Fruit fly (Drosophila melanogaster) whole organism, embryonic: ENCODE results near the gene serp.
A peak's percentile ranks its signal among the peaks of the same experiment; 100 is the strongest.

Experiments used
- Ada2b ChIP-seq: fragments of 200-800 bp; sonication (Bioruptor generic); IDR thresholded peaks from 2 replicates; pipeline ENCODE4 v1.3.6; 2022; ENCODE audit warnings: missing biosample characterization, missing genetic modification characterization
- Atf3 ChIP-seq: fragments of 200-800 bp; sonication (Bioruptor generic); optimal IDR thresholded peaks from 3 replicates; lab custom pipeline; 2016; ENCODE audit warnings: missing biosample characterization, missing genetic modification characterization
- BEAF-32 ChIP-seq: fragments of 200-800 bp; sonication (Bioruptor generic); optimal IDR thresholded peaks from 3 replicates; lab custom pipeline; 2017; ENCODE audit warnings: missing biosample characterization, missing genetic modification characterization, mild to moderate bottlenecking, moderate library complexity, missing genetic modification reagents
- CG10321 ChIP-seq: fragments of 200-800 bp; sonication (Bioruptor generic); IDR thresholded peaks from 2 replicates; pipeline ENCODE4 v1.3.6; 2022; ENCODE audit warnings: missing biosample characterization, missing genetic modification characterization
- CG10366 ChIP-seq: fragments of 200-800 bp; sonication (Bioruptor generic); IDR thresholded peaks from 2 replicates; pipeline ENCODE4 v1.3.6; 2022; ENCODE audit warnings: missing biosample characterization, missing genetic modification characterization
- CG10654 ChIP-seq: fragments of 200-800 bp; sonication (Bioruptor generic); optimal IDR thresholded peaks from 2 replicates; lab custom pipeline; 2016; ENCODE audit warnings: missing biosample characterization, missing genetic modification characterization
- CG11085 ChIP-seq: fragments of 200-800 bp; sonication (Bioruptor generic); IDR thresholded peaks from 2 replicates; pipeline ENCODE4 v1.3.6; 2022; ENCODE audit warnings: missing biosample characterization, missing genetic modification characterization
- CG12942 ChIP-seq: fragments of 200-800 bp; sonication (Bioruptor generic); optimal IDR thresholded peaks from 3 replicates; lab custom pipeline; 2016; ENCODE audit warnings: missing biosample characterization, missing genetic modification characterization
- CG13287 ChIP-seq: fragments of 200-800 bp; sonication (Bioruptor generic); IDR thresholded peaks from 2 replicates; pipeline ENCODE4 v1.3.6; 2022; ENCODE audit warnings: missing biosample characterization, missing genetic modification characterization; ENCODE audit not compliant: partially characterized antibody
- CG13894 ChIP-seq: fragments of 200-800 bp; sonication (Bioruptor generic); optimal IDR thresholded peaks from 3 replicates; lab custom pipeline; 2018; ENCODE audit warnings: missing biosample characterization, mild to moderate bottlenecking, missing genetic modification characterization, moderate library complexity
- CG14050 ChIP-seq: fragments of 200-800 bp; sonication (Bioruptor generic); IDR thresholded peaks from 3 replicates; pipeline ENCODE4 v1.3.6; 2022; ENCODE audit warnings: missing biosample characterization, missing genetic modification characterization
- CG14667 ChIP-seq: fragments of 200-800 bp; sonication (Bioruptor generic); IDR thresholded peaks from 2 replicates; pipeline ENCODE4 v1.3.6; 2022; ENCODE audit warnings: missing biosample characterization, missing genetic modification characterization
- CG17186 ChIP-seq: fragments of 200-800 bp; sonication (Bioruptor generic); optimal IDR thresholded peaks from 3 replicates; lab custom pipeline; 2017; ENCODE audit warnings: missing biosample characterization, missing genetic modification reagents, missing genetic modification characterization
- CG17328 ChIP-seq: fragments of 200-800 bp; sonication (Bioruptor generic); IDR thresholded peaks from 2 replicates; pipeline ENCODE4 v1.3.6; 2022; ENCODE audit warnings: missing biosample characterization, missing genetic modification characterization
- CG17802 ChIP-seq: fragments of 200-800 bp; sonication (Bioruptor generic); optimal IDR thresholded peaks from 2 replicates; lab custom pipeline; 2018; ENCODE audit warnings: missing biosample characterization, mild to moderate bottlenecking, missing genetic modification characterization, moderate library complexity
- CG2678 ChIP-seq: fragments of 200-800 bp; sonication (Bioruptor generic); optimal IDR thresholded peaks from 3 replicates; lab custom pipeline; 2019; ENCODE audit warnings: missing biosample characterization, mild to moderate bottlenecking, missing genetic modification characterization, moderate library complexity
- CG2875 ChIP-seq: fragments of 200-800 bp; sonication (Bioruptor generic); optimal IDR thresholded peaks from 2 replicates; lab custom pipeline; 2017; ENCODE audit warnings: missing biosample characterization, mild to moderate bottlenecking, missing genetic modification characterization, missing genetic modification reagents
- CG43689 ChIP-seq: fragments of 200-800 bp; sonication (Bioruptor generic); IDR thresholded peaks from 2 replicates; pipeline ENCODE4 v1.3.6; 2022; ENCODE audit warnings: missing biosample characterization, missing genetic modification characterization
- CG4854 ChIP-seq: fragments of 200-800 bp; sonication (Bioruptor generic); optimal IDR thresholded peaks from 2 replicates; lab custom pipeline; 2016; ENCODE audit warnings: missing biosample characterization, missing genetic modification characterization, inconsistent platforms
- CG6791 ChIP-seq: fragments of 200-800 bp; sonication (Bioruptor generic); IDR thresholded peaks from 3 replicates; pipeline ENCODE4 v1.3.6; 2022; ENCODE audit warnings: missing biosample characterization, missing genetic modification characterization; ENCODE audit not compliant: partially characterized antibody
- CG7745 ChIP-seq: fragments of 200-800 bp; sonication (Bioruptor generic); optimal IDR thresholded peaks from 2 replicates; lab custom pipeline; 2018; ENCODE audit warnings: missing biosample characterization, mild to moderate bottlenecking, missing genetic modification characterization, moderate library complexity
- CG8478 ChIP-seq: fragments of >200 bp; optimal IDR thresholded peaks from 2 replicates; lab custom pipeline; 2018
- CTCF ChIP-seq: fragments of 200-800 bp; sonication (Bioruptor generic); optimal IDR thresholded peaks from 2 replicates; lab custom pipeline; 2017; ENCODE audit warnings: missing biosample characterization, mild to moderate bottlenecking, missing genetic modification characterization, moderate library complexity
- Chrac-16 ChIP-seq: fragments of 200-800 bp; sonication (Bioruptor generic); optimal IDR thresholded peaks from 3 replicates; lab custom pipeline; 2016; ENCODE audit warnings: missing biosample characterization, missing genetic modification characterization
- Dfd ChIP-seq, 2 experiments: fragments of >200 bp; optimal IDR thresholded peaks; 2 replicates each; lab custom pipeline; 2017; ENCODE audit warnings: missing biosample characterization in 2 of 2, missing genetic modification characterization in 2 of 2
- HLH4C ChIP-seq: fragments of 200-800 bp; sonication (Bioruptor generic); IDR thresholded peaks from 3 replicates; pipeline ENCODE4 v1.3.6; 2022; ENCODE audit warnings: missing biosample characterization, missing genetic modification characterization; ENCODE audit not compliant: partially characterized antibody
- Hsf ChIP-seq: fragments of 200-800 bp; sonication (Bioruptor generic); optimal IDR thresholded peaks from 3 replicates; lab custom pipeline; 2016; ENCODE audit warnings: missing biosample characterization, missing genetic modification characterization
- Mrtf ChIP-seq: fragments of 200-800 bp; sonication (Bioruptor generic); IDR thresholded peaks from 3 replicates; pipeline ENCODE4 v1.3.6; 2022; ENCODE audit warnings: missing biosample characterization, missing genetic modification characterization
- Rfx ChIP-seq: fragments of 200-800 bp; sonication (Bioruptor generic); IDR thresholded peaks from 2 replicates; pipeline ENCODE4 v1.3.6; 2022; ENCODE audit warnings: missing biosample characterization, missing genetic modification characterization
- Scr ChIP-seq: fragments of 200-800 bp; sonication (Bioruptor generic); IDR thresholded peaks from 2 replicates; pipeline ENCODE4 v1.3.6; 2022; ENCODE audit warnings: missing biosample characterization, missing genetic modification characterization; ENCODE audit not compliant: partially characterized antibody
- Tbp ChIP-seq: fragments of >200 bp; optimal IDR thresholded peaks from 2 replicates; lab custom pipeline; 2018; ENCODE audit warnings: missing biosample characterization, missing genetic modification characterization
- Trl ChIP-seq, 3 experiments: fragments of >200 bp in 2 of 3; fragments of 200-800 bp in 1 of 3; sonication (Bioruptor generic) in 1 of 3; optimal IDR thresholded peaks; 2 replicates in 1 of 3; 3 replicates in 2 of 3; lab custom pipeline; 2016 to 2017; ENCODE audit warnings: missing biosample characterization in 1 of 3, missing genetic modification characterization in 1 of 3
- Xbp1 ChIP-seq: fragments of 200-800 bp; sonication (Bioruptor generic); optimal IDR thresholded peaks from 3 replicates; lab custom pipeline; 2016; ENCODE audit warnings: missing biosample characterization, mild to moderate bottlenecking, missing genetic modification characterization
- ato ChIP-seq: fragments of 200-800 bp; sonication (Bioruptor generic); IDR thresholded peaks from 2 replicates; pipeline ENCODE4 v1.3.6; 2022; ENCODE audit warnings: missing biosample characterization, missing genetic modification characterization; ENCODE audit not compliant: partially characterized antibody
- bcd ChIP-seq: fragments of 200-800 bp; sonication (Bioruptor generic); optimal IDR thresholded peaks from 2 replicates; lab custom pipeline; 2017; ENCODE audit warnings: missing biosample characterization, mild to moderate bottlenecking, missing genetic modification characterization
- chn ChIP-seq: fragments of 200-800 bp; sonication (Bioruptor generic); optimal IDR thresholded peaks from 2 replicates; lab custom pipeline; 2016; ENCODE audit warnings: missing biosample characterization, missing genetic modification characterization
- danr ChIP-seq: fragments of 200-800 bp; sonication (Bioruptor generic); IDR thresholded peaks from 2 replicates; pipeline ENCODE4 v1.3.6; 2022; ENCODE audit warnings: missing biosample characterization, missing genetic modification characterization
- fd64A ChIP-seq: fragments of 200-800 bp; sonication (Bioruptor generic); optimal IDR thresholded peaks from 3 replicates; lab custom pipeline; 2018; ENCODE audit warnings: missing biosample characterization, mild to moderate bottlenecking, missing genetic modification characterization
- gsb-n ChIP-seq: fragments of 200-800 bp; sonication (Bioruptor generic); optimal IDR thresholded peaks from 3 replicates; lab custom pipeline; 2018; ENCODE audit warnings: missing biosample characterization, mild to moderate bottlenecking, missing genetic modification characterization
- gt ChIP-seq: fragments of 200-800 bp; sonication (Bioruptor generic); IDR thresholded peaks from 2 replicates; pipeline ENCODE4 v1.3.6; 2022; ENCODE audit warnings: missing biosample characterization, missing genetic modification characterization
- kni ChIP-seq: fragments of 200-800 bp; sonication (Bioruptor generic); optimal IDR thresholded peaks from 3 replicates; lab custom pipeline; 2017; ENCODE audit warnings: mild to moderate bottlenecking, missing biosample characterization, missing genetic modification reagents, missing genetic modification characterization
- lilli ChIP-seq: fragments of 200-800 bp; sonication (Bioruptor generic); optimal IDR thresholded peaks from 3 replicates; lab custom pipeline; 2016; ENCODE audit warnings: missing biosample characterization, missing genetic modification characterization
- pho ChIP-seq: fragments of 200-800 bp; sonication (Bioruptor generic); optimal IDR thresholded peaks from 2 replicates; lab custom pipeline; 2016; ENCODE audit warnings: missing biosample characterization, missing genetic modification characterization
- phol ChIP-seq: fragments of 200-800 bp; sonication (Bioruptor generic); optimal IDR thresholded peaks from 3 replicates; lab custom pipeline; 2018; ENCODE audit warnings: missing biosample characterization, mild to moderate bottlenecking, missing genetic modification characterization, moderate library complexity
- pros ChIP-seq: fragments of 200-800 bp; sonication (Bioruptor generic); optimal IDR thresholded peaks from 3 replicates; lab custom pipeline; 2019; ENCODE audit warnings: missing biosample characterization, mild to moderate bottlenecking, missing genetic modification characterization, moderate library complexity
- psq ChIP-seq: fragments of 200-800 bp; sonication (Bioruptor generic); optimal IDR thresholded peaks from 2 replicates; lab custom pipeline; 2017; ENCODE audit warnings: missing biosample characterization, missing genetic modification characterization
- sob ChIP-seq: fragments of 200-800 bp; sonication (Bioruptor generic); IDR thresholded peaks from 2 replicates; pipeline ENCODE4 v1.3.6; 2022; ENCODE audit warnings: missing biosample characterization, missing genetic modification characterization
- tio ChIP-seq: fragments of 200-800 bp; sonication (Bioruptor generic); optimal IDR thresholded peaks from 2 replicates; lab custom pipeline; 2017; ENCODE audit warnings: missing biosample characterization, missing genetic modification characterization, inconsistent platforms
- twi ChIP-seq: fragments of 200-800 bp; optimal IDR thresholded peaks from 2 replicates; lab custom pipeline; 2019; ENCODE audit warnings: missing biosample characterization, mild to moderate bottlenecking, missing genetic modification characterization, moderate library complexity
- vfl ChIP-seq: fragments of 200-800 bp; sonication (Bioruptor generic); optimal IDR thresholded peaks from 2 replicates; lab custom pipeline; 2016; ENCODE audit warnings: missing biosample characterization, missing genetic modification characterization
- zf30C ChIP-seq: fragments of 200-800 bp; sonication (Bioruptor generic); optimal IDR thresholded peaks from 3 replicates; lab custom pipeline; 2018; ENCODE audit warnings: missing biosample characterization, mild to moderate bottlenecking, missing genetic modification characterization

The serp gene

dm6 chr3L:19687200-19687687, 20.6 kb downstream of the serp start, which contains the start of the genes CG8765 and Gbeta76C (continued):
- TF ChIP-seq vfl (GFP tag; lab: Kevin White, UChicago) (peak; percentile 55), Dfd (GFP tag; optimal IDR thresholded peaks at IDR 0.05; lab: Kevin White, UChicago) (no peak), phol (tag; lab: Kevin White, UChicago) (peak; percentile 70), CG12942 (GFP tag; lab: Kevin White, UChicago) (peak; percentile 24), Ada2b (GFP tag; lab: Robert Waterston, UW) (no peak), ato (no peak), CG17186 (GFP tag; lab: Kevin White, UChicago) (peak; percentile 90), CG7745 (tag; lab: Kevin White, UChicago) (no peak), bcd (peak; percentile 7), CG43689 (no peak), CG11085 (GFP tag; lab: Robert Waterston, UW) (no peak), fd64A (GFP tag; lab: Kevin White, UChicago) (no peak), danr (GFP tag; lab: Robert Waterston, UW) (no peak), CG14050 (GFP tag; lab: Robert Waterston, UW) (no peak), Scr (GFP tag; lab: Robert Waterston, UW) (peak; percentile 31; the same call in 1 of the 2 replicates), CG14667 (GFP tag; lab: Robert Waterston, UW) (no peak), CG13894 (peak; percentile 41), Chrac-16 (GFP tag; lab: Kevin White, UChicago) (peak; percentile 35), CG2875 (peak; percentile 26), CG2678 (tag; lab: Kevin White, UChicago) (no peak), Trl (optimal IDR thresholded peaks at IDR 0.05; lab: Kevin White, UChicago) (no peak), Trl (GFP tag; optimal IDR thresholded peaks at IDR 0.05; lab: Kevin White, UChicago) (peak; percentile 67), chn (GFP tag; lab: Kevin White, UChicago) (peak; percentile 32), CG4854 (GFP tag; lab: Kevin White, UChicago) (peak; percentile 19), gsb-n (tag; lab: Kevin White, UChicago) (no peak), CG6791 (GFP tag; lab: Robert Waterston, UW) (peak; percentile 60; the same call in 2 of the 3 replicates), Mrtf (GFP tag; lab: Robert Waterston, UW) (no peak), CG17802 (tag; lab: Kevin White, UChicago) (no peak), CTCF (GFP tag; lab: Kevin White, UChicago) (no peak), pho (GFP tag; lab: Kevin White, UChicago) (peak; percentile 50), CG10366 (GFP tag; lab: Robert Waterston, UW) (no peak), lilli (GFP tag; lab: Kevin White, UChicago) (peak; percentile 49), Xbp1 (GFP tag; lab: Kevin White, UChicago) (peak; percentile 55), kni (GFP tag; lab: Kevin White, UChicago) (peak; percentile 21), Atf3 (no peak), psq (GFP tag; lab: Kevin White, UChicago) (no peak), twi (tag; lab: Kevin White, UChicago) (peak; percentile 64), CG13287 (GFP tag; lab: Robert Waterston, UW) (peak; percentile 74), CG8478 (lab: Kevin White, UChicago) (no peak), gt (GFP tag; lab: Robert Waterston, UW) (no peak), sob (GFP tag; lab: Robert Waterston, UW) (peak; percentile 77), tio (GFP tag; lab: Kevin White, UChicago) (no peak), Rfx (GFP tag; lab: Robert Waterston, UW) (peak; percentile 75), CG10654 (GFP tag; lab: Kevin White, UChicago) (peak; percentile 7), CG17328 (peak; percentile 12; the same call in 1 of the 2 replicates), HLH4C (GFP tag; lab: Robert Waterston, UW) (no peak), pros (no peak), BEAF-32 (GFP tag; lab: Kevin White, UChicago) (peak; percentile 54), Hsf (peak; percentile 63), zf30C (GFP tag; lab: Kevin White, UChicago) (no peak), Tbp (GFP tag; lab: Kevin White, UChicago) (no peak), CG10321 (GFP tag; lab: Robert Waterston, UW) (no peak)
